Worm (Caenorhabditis elegans): ENCODE data around the gene sulp-5.
A peak's percentile ranks its signal among the peaks of the same experiment; 100 is the strongest.

Gene sulp-5

ce11 chrV:11921689-11922517 lies 42.1 kb downstream of the sulp-5 start:
- TF ChIP-seq ceh-45 (GFP tag; IDR thresholded peaks at IDR 0.05) (no peak), fax-1 (tag; optimal IDR thresholded peaks at IDR 0.05) (no peak), unc-55 (GFP tag; optimal IDR thresholded peaks at IDR 0.05) (peak; percentile 18), nfya-1 (tag; optimal IDR thresholded peaks at IDR 0.05) (peak; percentile 19), rnt-1 (tag; optimal IDR thresholded peaks at IDR 0.05) (peak; percentile 4), ceh-31 (tag; optimal IDR thresholded peaks at IDR 0.05) (peak; percentile 45), ceh-18 (tag; optimal IDR thresholded peaks at IDR 0.05) (peak; percentile 23), C38D4.7 (GFP tag; optimal IDR thresholded peaks at IDR 0.05) (no peak), pag-3 (tag; optimal IDR thresholded peaks at IDR 0.05; ENCODE audit: borderline replicate concordance) (no peak)

DNA sequence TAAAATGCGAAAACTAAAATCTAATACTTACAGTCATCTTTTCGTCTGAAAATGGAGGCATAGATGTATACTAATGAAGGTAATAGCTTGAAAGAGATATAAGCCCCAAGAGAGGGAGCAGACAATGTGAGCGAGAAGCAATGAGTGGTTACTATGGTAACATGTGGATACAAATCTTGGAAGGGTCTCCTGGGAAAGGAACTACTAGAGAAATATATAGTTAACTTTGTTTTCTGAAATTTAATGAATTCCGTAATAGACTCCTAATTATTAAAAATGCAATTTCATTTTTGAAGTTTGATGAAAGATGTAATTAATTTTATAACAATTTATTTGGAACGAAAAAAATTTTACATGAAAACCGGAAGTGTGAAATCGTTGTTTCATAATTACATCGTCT lies 47.5 kb downstream of the sulp-5 start, which contains the start of gene osm-6:
TSS of gene osm-6 (minus strand) at position 101 of the 400 bp plus-strand sequence.
- no peak for TF ChIP-seq K02D7.2 (tag; optimal IDR thresholded peaks at IDR 0.05)
- no peak for TF ChIP-seq ttx-3 (tag; optimal IDR thresholded peaks at IDR 0.05)
- TF ChIP-seq pha-2 (tag; optimal IDR thresholded peaks at IDR 0.05) = no peak
- TF ChIP-seq ceh-14 (tag; optimal IDR thresholded peaks at IDR 0.05) = no peak
- no peak for TF ChIP-seq C38D4.7 (GFP tag; optimal IDR thresholded peaks at IDR 0.05)
- no peak for TF ChIP-seq dmd-4 (tag; optimal IDR thresholded peaks at IDR 0.05; ENCODE audit: borderline replicate concordance)
- TF ChIP-seq sdc-2 (tag; optimal IDR thresholded peaks at IDR 0.05) = no peak
- TF ChIP-seq sox-2 (GFP tag; IDR thresholded peaks at IDR 0.05) = no peak
- TF ChIP-seq pha-4 (tag; optimal IDR thresholded peaks at IDR 0.05) = no peak
- TF ChIP-seq ama-1 (optimal IDR thresholded peaks at IDR 0.05) = no peak
- no peak for TF ChIP-seq nhr-11 (tag; optimal IDR thresholded peaks at IDR 0.05)
- TF ChIP-seq ets-4 (tag; optimal IDR thresholded peaks at IDR 0.05) = no peak
- no peak for TF ChIP-seq unc-55 (GFP tag; optimal IDR thresholded peaks at IDR 0.05)
- TF ChIP-seq ceh-19 (GFP tag; optimal IDR thresholded peaks at IDR 0.05) = no peak
- no peak for TF ChIP-seq fax-1 (tag; optimal IDR thresholded peaks at IDR 0.05)
- no peak for TF ChIP-seq unc-42 (tag; optimal IDR thresholded peaks at IDR 0.05)

ce11 chrV:11929046-11929590 lies 49.3 kb downstream of the sulp-5 start, which contains the start of gene F58H1.2:
Gene F58H1.2, plus strand, starts transcription at chrV:11929096.
- no peak for TF ChIP-seq ceh-24 (tag; optimal IDR thresholded peaks at IDR 0.05)
- TF ChIP-seq lim-6 (tag; optimal IDR thresholded peaks at IDR 0.05) = no peak
- TF ChIP-seq ztf-16 (tag; optimal IDR thresholded peaks at IDR 0.05) = no peak
- TF ChIP-seq dmd-4 (tag; optimal IDR thresholded peaks at IDR 0.05; ENCODE audit: borderline replicate concordance) = no peak
- no peak for TF ChIP-seq ceh-2 (tag; optimal IDR thresholded peaks at IDR 0.05)
- no peak for TF ChIP-seq ceh-31 (tag; optimal IDR thresholded peaks at IDR 0.05)
- no peak for TF ChIP-seq K09A11.1 (tag; optimal IDR thresholded peaks at IDR 0.05; ENCODE audit: insufficient read depth)
- TF ChIP-seq ttx-3 (tag; optimal IDR thresholded peaks at IDR 0.05) = no peak
- TF ChIP-seq T23F11.4 (GFP tag; optimal IDR thresholded peaks at IDR 0.05) = no peak
- TF ChIP-seq dve-1 (tag; optimal IDR thresholded peaks at IDR 0.05) = no peak
- no peak for TF ChIP-seq sox-4 (tag; optimal IDR thresholded peaks at IDR 0.05)

All from whole organism, late embryonic.